5 worm cellular contexts compared by ENCODE assay signal in the genomic region with DNA sequence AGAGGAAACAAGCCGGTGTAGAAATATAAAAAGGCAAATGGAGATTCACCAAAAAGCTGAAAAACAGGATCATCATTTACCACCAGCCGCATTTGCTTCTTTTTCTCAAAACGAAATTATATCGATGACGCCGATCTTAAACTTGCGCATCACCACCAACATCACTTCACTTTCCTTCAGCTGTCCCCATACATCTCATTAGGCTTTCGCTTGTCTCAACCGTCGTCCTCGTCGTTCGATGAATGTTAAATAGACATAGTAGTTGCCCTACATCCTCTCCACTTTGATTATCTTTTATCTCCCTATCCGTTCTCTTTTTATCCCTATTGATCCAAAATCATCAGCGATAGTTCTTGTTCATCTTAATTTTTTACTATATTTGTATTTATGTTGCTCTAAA.
TF ChIP-seq lines count a peak whose summit lies in the region.

No protein-coding gene starts in this region.

TF ChIP-seq in whole organism, L1 larva, 84 proteins besides CTCF, POLR2A, EP300 and RAD21:
- TF ChIP-seq blmp-1 (tag; optimal IDR thresholded peaks at IDR 0.05; lab: Kevin White, UChicago) (peak; percentile 97), nhr-76 (tag; optimal IDR thresholded peaks at IDR 0.05; lab: Kevin White, UChicago) (no peak), hpl-2 (GFP tag; optimal IDR thresholded peaks at IDR 0.05; lab: Kevin White, UChicago) (no peak)

TF ChIP-seq in whole organism, L2 larva, 48 proteins besides CTCF, POLR2A, EP300 and RAD21:
- TF ChIP-seq blmp-1 (tag; optimal IDR thresholded peaks at IDR 0.05; lab: Kevin White, UChicago; ENCODE audit: insufficient read depth) (peak; percentile 52), nhr-23 (tag; optimal IDR thresholded peaks at IDR 0.05; lab: Kevin White, UChicago) (no peak)

TF ChIP-seq in whole organism, L3 larva, 47 proteins besides CTCF, POLR2A, EP300 and RAD21:
- TF ChIP-seq nhr-67 (tag; optimal IDR thresholded peaks at IDR 0.05; lab: Kevin White, UChicago) (no peak), pha-4 (tag; optimal IDR thresholded peaks at IDR 0.05; lab: Kevin White, UChicago) (no peak), mml-1 (tag; optimal IDR thresholded peaks at IDR 0.05; lab: Kevin White, UChicago) (no peak), nhr-237 (tag; optimal IDR thresholded peaks at IDR 0.05; lab: Kevin White, UChicago) (no peak), zag-1 (tag; optimal IDR thresholded peaks at IDR 0.05; lab: Kevin White, UChicago) (no peak), unc-39 (tag; optimal IDR thresholded peaks at IDR 0.05; lab: Kevin White, UChicago) (no peak), ceh-16 (tag; optimal IDR thresholded peaks at IDR 0.05; lab: Kevin White, UChicago) (no peak), nhr-23 (tag; optimal IDR thresholded peaks at IDR 0.05; lab: Kevin White, UChicago) (peak; percentile 22), nhr-25 (tag; optimal IDR thresholded peaks at IDR 0.05; lab: Kevin White, UChicago) (peak; percentile 19)

TF ChIP-seq in whole organism, L4 larva, 104 proteins besides CTCF, POLR2A, EP300 and RAD21:
- no peak for TF ChIP-seq aly-2 (tag; optimal IDR thresholded peaks at IDR 0.05; lab: Kevin White, UChicago)
- no peak for TF ChIP-seq nhr-6 (tag; optimal IDR thresholded peaks at IDR 0.05; lab: Kevin White, UChicago)
- peak; percentile 4 for TF ChIP-seq hlh-11 (tag; optimal IDR thresholded peaks at IDR 0.05; lab: Kevin White, UChicago)
- TF ChIP-seq daf-19 (GFP tag; conservative IDR thresholded peaks at IDR 0.05; lab: Robert Waterston, UW): no peak

TF ChIP-seq in whole organism, mixed stage, embryonic, 35 proteins besides CTCF, POLR2A, EP300 and RAD21:
- TF ChIP-seq blmp-1 (tag; optimal IDR thresholded peaks at IDR 0.05; lab: Kevin White, UChicago): peak; percentile 7
- TF ChIP-seq ceh-39 (tag; optimal IDR thresholded peaks at IDR 0.05; lab: Kevin White, UChicago): no peak
- no peak for TF ChIP-seq drap-1 (GFP tag; optimal IDR thresholded peaks at IDR 0.05; lab: Kevin White, UChicago)
